Worm (Caenorhabditis elegans): ENCODE results near the gene gfi-3.
"Not testable (repeated sequence)": the region's sequence is repeated elsewhere in the genome, so short reads cannot be mapped to it uniquely, and the experiment has no call there.

Gene gfi-3

DNA sequence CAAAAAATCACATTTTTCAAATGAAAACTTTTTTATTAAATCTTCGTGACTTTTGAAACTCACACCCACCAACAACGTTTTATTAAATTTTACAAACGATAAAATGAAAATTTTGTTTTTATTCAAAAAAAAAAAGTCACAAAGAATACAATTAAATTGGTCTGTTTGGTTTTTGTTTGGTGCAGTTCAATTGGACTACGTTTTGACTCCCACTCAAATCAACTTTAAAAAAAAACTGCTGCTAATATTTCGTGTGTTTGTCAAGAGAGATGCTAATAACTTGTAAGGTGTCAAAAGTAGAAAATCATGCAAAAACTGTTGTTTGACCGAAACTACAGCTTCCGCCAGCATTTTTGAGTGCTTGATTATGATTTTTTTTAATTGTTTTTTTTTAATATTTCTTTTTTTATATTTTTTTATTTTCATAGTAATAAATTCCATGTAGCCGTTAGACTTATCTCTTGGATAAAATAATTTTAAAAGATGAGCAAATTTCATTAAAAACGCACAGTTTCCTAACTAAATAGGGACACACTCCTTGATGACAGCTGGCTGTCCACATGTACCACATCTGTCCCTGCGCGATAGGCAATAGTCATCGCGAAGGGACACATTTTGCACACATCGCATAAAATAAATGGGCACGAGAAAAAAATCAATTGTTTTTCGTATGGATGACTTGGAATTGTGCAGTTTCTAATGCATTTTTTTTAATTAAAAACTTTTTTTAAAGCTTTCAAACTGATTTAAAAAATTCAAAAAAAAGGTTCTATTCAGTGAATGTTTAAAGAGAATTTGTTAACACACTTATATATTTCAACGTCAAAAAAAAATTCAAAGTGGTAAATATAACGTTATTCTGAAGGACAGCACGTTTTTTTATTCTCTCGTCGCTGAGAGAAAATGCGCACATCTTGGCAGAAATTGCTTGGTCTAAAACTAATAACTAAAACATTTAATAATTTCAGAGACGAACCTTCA is 45.2 kb downstream of the gfi-3 start:
- peak; percentile 99 for TF ChIP-seq T22C8.4 (GFP tag; IDR thresholded peaks at IDR 0.05)
- TF ChIP-seq ztf-29 (GFP tag; IDR thresholded peaks at IDR 0.05): peak; percentile 75
- TF ChIP-seq ztf-23 (GFP tag; IDR thresholded peaks at IDR 0.05): peak; percentile 89
- peak; percentile 55; the same call in 1 of the 2 replicates for TF ChIP-seq klf-2 (GFP tag; conservative IDR thresholded peaks at IDR 0.05)
- no peak; the same call in 1 of the 2 replicates for TF ChIP-seq tab-1 (GFP tag; IDR thresholded peaks at IDR 0.05)
- TF ChIP-seq cog-1 (tag; optimal IDR thresholded peaks at IDR 0.05): peak; percentile 99
- TF ChIP-seq med-1 (GFP tag; optimal IDR thresholded peaks at IDR 0.05; ENCODE audit: insufficient read depth): peak; percentile 46
- no peak for TF ChIP-seq ref-1 (GFP tag; conservative IDR thresholded peaks at IDR 0.05)
- peak; percentile 89 for TF ChIP-seq flt-1 (GFP tag; IDR thresholded peaks at IDR 0.05)

DNA sequence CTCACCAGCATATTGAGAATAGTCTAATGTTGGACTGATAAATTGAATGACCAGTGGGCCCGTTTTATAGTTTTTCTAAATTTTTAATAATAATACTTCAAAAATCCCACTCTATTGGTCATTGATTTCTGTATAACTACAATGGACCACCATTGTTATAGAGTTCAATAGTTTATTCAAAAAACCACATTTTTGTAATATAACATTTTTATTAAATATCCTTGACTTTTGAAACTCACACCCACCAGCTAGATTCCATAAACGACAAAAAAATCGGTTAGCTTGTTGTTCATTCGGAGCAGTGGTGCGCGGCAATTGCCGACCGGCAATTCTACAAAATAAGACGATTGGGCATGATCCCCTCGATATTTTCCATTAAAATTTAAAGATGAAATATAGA is 47.2 kb downstream of the gfi-3 start, which contains the start of gene nspc-18:
Gene nspc-18, minus strand, starts transcription at position 101 of the 400 bp plus-strand sequence.
- no peak for TF ChIP-seq cog-1 (tag; optimal IDR thresholded peaks at IDR 0.05)

DNA sequence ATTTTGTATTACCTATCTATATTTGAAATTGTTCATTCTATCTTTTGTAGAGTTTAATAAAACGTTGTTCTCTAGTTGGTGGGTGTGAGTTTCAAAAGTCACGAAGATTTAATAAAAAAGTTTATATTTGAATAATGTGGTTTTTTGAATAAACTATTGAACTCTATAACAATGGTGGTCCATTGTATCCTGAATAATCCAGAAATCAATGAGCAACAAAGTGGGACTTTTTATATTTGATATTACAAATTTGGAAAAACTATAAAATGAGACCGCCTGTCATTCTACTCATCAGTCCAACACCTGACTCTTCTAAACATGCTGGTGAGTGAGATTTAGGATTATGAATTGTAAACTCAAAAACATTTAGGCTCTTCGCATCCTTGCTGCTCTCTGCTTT is 48.0 kb downstream of the gfi-3 start, which contains the start of gene nspc-19:
Gene nspc-19, plus strand, starts transcription at position 301 of the 400 bp plus-strand sequence.
- TF ChIP-seq med-1 (GFP tag; optimal IDR thresholded peaks at IDR 0.05; ENCODE audit: insufficient read depth); tab-1 (GFP tag; IDR thresholded peaks at IDR 0.05); cog-1 (tag; optimal IDR thresholded peaks at IDR 0.05): not testable (repeated sequence)

DNA sequence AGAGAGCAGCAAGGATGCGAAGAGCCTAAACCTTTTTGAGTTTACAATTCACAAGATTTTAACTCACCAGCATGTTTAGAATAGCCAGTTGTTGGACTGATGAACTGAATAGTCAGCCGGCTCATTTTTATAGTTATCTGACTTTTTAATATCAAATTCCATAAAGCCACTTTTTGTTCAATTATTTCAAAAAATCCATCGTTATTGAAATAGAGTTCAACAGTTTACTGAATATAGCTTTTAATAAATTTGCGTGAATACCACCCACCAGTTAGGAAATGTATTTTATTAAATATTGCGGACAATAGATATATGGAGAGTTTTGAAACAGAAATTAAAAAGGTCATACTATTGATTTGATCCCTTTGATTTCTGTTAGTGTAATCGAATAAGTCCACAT is 49.7 kb downstream of the gfi-3 start, which contains the start of gene nspc-20:
Gene nspc-20, minus strand, starts transcription at position 101 of the 400 bp plus-strand sequence.
- TF ChIP-seq flt-1 (GFP tag; IDR thresholded peaks at IDR 0.05) (no peak), ztf-29 (GFP tag; IDR thresholded peaks at IDR 0.05) (no peak), ztf-23 (GFP tag; IDR thresholded peaks at IDR 0.05) (no peak), tab-1 (GFP tag; IDR thresholded peaks at IDR 0.05) (no peak)

DNA sequence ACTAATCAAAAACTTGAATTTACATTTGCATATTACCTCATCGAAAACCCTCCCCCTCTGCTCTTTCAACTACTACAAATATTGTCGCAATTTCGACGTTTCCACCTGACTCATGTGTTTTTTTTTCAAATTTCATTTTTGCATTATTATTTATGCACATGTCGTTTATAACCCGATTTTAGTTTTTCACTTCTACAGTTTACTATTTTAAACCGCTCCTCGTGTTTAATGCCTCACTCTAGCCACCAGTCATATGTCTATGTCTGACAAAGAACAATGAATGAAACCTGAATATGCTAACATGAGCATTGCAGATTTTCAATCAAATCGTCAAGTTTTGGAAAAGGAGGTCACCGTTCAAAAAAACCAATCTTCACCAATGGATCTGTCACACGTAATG is 53.7 kb downstream of the gfi-3 start, which contains the start of gene T24C2.5:
Gene T24C2.5, plus strand, starts transcription at position 301 of the 400 bp plus-strand sequence.
- TF ChIP-seq klf-2 (GFP tag; conservative IDR thresholded peaks at IDR 0.05): no peak
- no peak for TF ChIP-seq med-1 (GFP tag; optimal IDR thresholded peaks at IDR 0.05; ENCODE audit: insufficient read depth)
- TF ChIP-seq ztf-29 (GFP tag; IDR thresholded peaks at IDR 0.05): no peak
- TF ChIP-seq flt-1 (GFP tag; IDR thresholded peaks at IDR 0.05): no peak
- TF ChIP-seq T22C8.4 (GFP tag; IDR thresholded peaks at IDR 0.05): no peak
- TF ChIP-seq ztf-23 (GFP tag; IDR thresholded peaks at IDR 0.05): no peak
- no peak for TF ChIP-seq tab-1 (GFP tag; IDR thresholded peaks at IDR 0.05)
- no peak for TF ChIP-seq ref-1 (GFP tag; conservative IDR thresholded peaks at IDR 0.05)
- no peak for TF ChIP-seq cog-1 (tag; optimal IDR thresholded peaks at IDR 0.05)

Measured in whole organism, midembryonic.